Fruit fly (Drosophila melanogaster): ENCODE measurements around the gene CG1722.

DNA sequence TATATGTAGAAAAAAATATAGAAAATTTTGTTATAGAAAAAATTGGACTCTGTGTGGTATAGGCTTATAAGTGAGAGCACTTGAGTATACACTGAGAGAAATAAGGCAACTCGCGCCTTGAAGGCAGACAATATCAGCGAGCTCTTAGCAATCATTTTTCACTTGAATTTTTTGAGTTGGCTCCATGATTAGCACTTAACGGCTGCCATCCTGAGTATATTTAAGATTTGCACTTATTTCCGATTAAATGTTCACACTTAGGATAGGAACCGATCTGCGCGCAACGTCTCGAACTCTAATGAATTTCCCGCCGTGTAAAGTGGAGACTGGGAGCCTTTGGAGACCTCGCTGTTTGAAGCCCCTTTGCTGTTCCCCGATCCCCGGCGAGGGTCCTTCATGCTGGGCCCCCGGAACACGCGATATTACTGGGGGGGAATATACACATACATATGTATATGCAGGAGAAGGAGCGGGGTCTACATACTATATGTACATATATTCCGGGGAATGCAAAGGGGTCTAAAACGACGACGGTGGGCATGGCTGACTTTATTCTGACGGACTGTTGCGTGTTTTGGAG is 28.5 kb upstream of the CG1722 start:
- TF ChIP-seq Gug (GFP tag; IDR thresholded peaks at IDR 0.05) (no peak), sim (GFP tag; IDR thresholded peaks at IDR 0.05) (no peak), exex (tag; optimal IDR thresholded peaks at IDR 0.05) (no peak), CG32767 (GFP tag; IDR thresholded peaks at IDR 0.05) (no peak), Xrp1 (GFP tag; IDR thresholded peaks at IDR 0.05) (no peak), ara (GFP tag; IDR thresholded peaks at IDR 0.05) (no peak), CG13424 (tag; optimal IDR thresholded peaks at IDR 0.05) (no peak), CG11398 (GFP tag; optimal IDR thresholded peaks at IDR 0.05) (no peak), CG32532 (GFP tag; IDR thresholded peaks at IDR 0.05) (no peak), oc (tag; optimal IDR thresholded peaks at IDR 0.05) (no peak), CG1603 (tag; optimal IDR thresholded peaks at IDR 0.05) (no peak), CG13296 (GFP tag; optimal IDR thresholded peaks at IDR 0.05) (no peak), ATbp (GFP tag; optimal IDR thresholded peaks at IDR 0.05) (no peak)

Measured in whole organism, embryonic.